Worm (Caenorhabditis elegans) whole organism, L1 larva: ENCODE measurements around the gene F09E10.7.

ENCODE experiments used
- C16A3.4 ChIP-seq: fragments of 150-350 bp; optimal IDR thresholded peaks from 2 replicates; lab custom pipeline; 2014; ENCODE audit warnings: missing biosample characterization, missing genetic modification characterization
- F16B12.6 ChIP-seq: fragments of 150-350 bp; optimal IDR thresholded peaks from 2 replicates; lab custom pipeline; 2014; ENCODE audit warnings: missing biosample characterization, missing genetic modification characterization
- aha-1 ChIP-seq: fragments of 150-350 bp; optimal IDR thresholded peaks from 2 replicates; lab custom pipeline; 2014; ENCODE audit warnings: missing biosample characterization, missing genetic modification characterization
- blmp-1 ChIP-seq: fragments of 150-350 bp; optimal IDR thresholded peaks from 2 replicates; lab custom pipeline; 2014; ENCODE audit warnings: missing biosample characterization, missing genetic modification characterization
- ceh-8 ChIP-seq: fragments of 200-800 bp; sonication (Bioruptor generic); optimal IDR thresholded peaks from 2 replicates; lab custom pipeline; 2018; ENCODE audit warnings: mild to moderate bottlenecking, missing genetic modification characterization, moderate library complexity, missing compliant biosample characterization
- ceh-88 ChIP-seq: fragments of 200-800 bp; sonication (Bioruptor generic); IDR thresholded peaks from 2 replicates; pipeline ENCODE4 v1.3.6; 2022; ENCODE audit warnings: missing genetic modification characterization, missing compliant biosample characterization
- ces-1 ChIP-seq: fragments of 150-350 bp; optimal IDR thresholded peaks from 2 replicates; lab custom pipeline; 2014; ENCODE audit warnings: missing biosample characterization, missing genetic modification reagents, missing genetic modification characterization
- efl-3 ChIP-seq: fragments of 200-800 bp; sonication (Bioruptor generic); optimal IDR thresholded peaks from 2 replicates; lab custom pipeline; 2018; ENCODE audit warnings: mild to moderate bottlenecking, missing genetic modification characterization, missing compliant biosample characterization
- egl-13 ChIP-seq: sonication (generic microtip); optimal IDR thresholded peaks from 2 replicates; lab custom pipeline; 2016; ENCODE audit warnings: missing genotype, missing genetic modification reagents, missing genetic modification characterization, missing compliant biosample characterization
- egl-27 ChIP-seq, 2 experiments: fragments of 150-350 bp in 1 of 2; sonication (generic microtip); optimal IDR thresholded peaks; 3 replicates each; lab custom pipeline; 2017 to 2018; ENCODE audit warnings: missing biosample characterization in 2 of 2, missing genetic modification characterization in 2 of 2, missing genetic modification reagents in 2 of 2
- elt-2 ChIP-seq: sonication (generic microtip); optimal IDR thresholded peaks from 2 replicates; lab custom pipeline; 2016; ENCODE audit warnings: missing genetic modification characterization, mild to moderate bottlenecking, inconsistent platforms, missing compliant biosample characterization, missing genetic modification reagents
- ets-5 ChIP-seq: fragments of 200-800 bp; sonication (Bioruptor generic); IDR thresholded peaks from 2 replicates; pipeline ENCODE4 v1.3.6; 2022; ENCODE audit warnings: missing genetic modification characterization, missing compliant biosample characterization
- fkh-10 ChIP-seq: sonication (generic microtip); optimal IDR thresholded peaks from 2 replicates; lab custom pipeline; 2017; ENCODE audit warnings: missing biosample characterization, missing genetic modification reagents, missing genetic modification characterization
- fkh-8 ChIP-seq: sonication (generic microtip); optimal IDR thresholded peaks from 2 replicates; lab custom pipeline; 2016; ENCODE audit warnings: mild to moderate bottlenecking, missing genetic modification characterization, missing compliant biosample characterization
- fos-1 ChIP-seq: fragments of 150-350 bp; optimal IDR thresholded peaks from 2 replicates; lab custom pipeline; 2014; ENCODE audit warnings: missing biosample characterization, missing genetic modification characterization
- isw-1 ChIP-seq: fragments of 200-800 bp; sonication (Bioruptor generic); IDR thresholded peaks from 2 replicates; pipeline ENCODE4 v1.3.6; 2022; ENCODE audit warnings: missing genetic modification characterization, missing compliant biosample characterization
- jun-1 ChIP-seq: fragments of 150-350 bp; optimal IDR thresholded peaks from 2 replicates; lab custom pipeline; 2014; ENCODE audit warnings: missing biosample characterization, missing genetic modification reagents, missing genetic modification characterization
- lin-13 ChIP-seq: fragments of 150-350 bp; optimal IDR thresholded peaks from 2 replicates; lab custom pipeline; 2014; ENCODE audit warnings: missing biosample characterization, missing genetic modification reagents, missing genetic modification characterization
- lin-15B ChIP-seq: fragments of 150-350 bp; sonication (generic microtip); optimal IDR thresholded peaks from 3 replicates; lab custom pipeline; 2014; ENCODE audit warnings: missing biosample characterization, missing genetic modification characterization
- lir-3 ChIP-seq: sonication (generic microtip); optimal IDR thresholded peaks from 2 replicates; lab custom pipeline; 2016; ENCODE audit warnings: mild to moderate bottlenecking, missing genetic modification characterization, moderate library complexity, missing compliant biosample characterization; ENCODE audit not compliant: poor library complexity
- mdl-1 ChIP-seq, 2 experiments: fragments of 150-350 bp; optimal IDR thresholded peaks; 2 replicates each; lab custom pipeline; 2014 to 2017; ENCODE audit warnings: missing biosample characterization in 2 of 2, missing genetic modification characterization in 2 of 2, inconsistent platforms in 1 of 2
- mef-2 ChIP-seq: fragments of 150-350 bp; optimal IDR thresholded peaks from 2 replicates; lab custom pipeline; 2014; ENCODE audit warnings: missing biosample characterization, missing genetic modification characterization
- mep-1 ChIP-seq: fragments of 150-350 bp; optimal IDR thresholded peaks from 2 replicates; lab custom pipeline; 2014; ENCODE audit warnings: missing biosample characterization, missing genetic modification characterization
- nhr-11 ChIP-seq: fragments of 150-350 bp; optimal IDR thresholded peaks from 2 replicates; lab custom pipeline; 2014; ENCODE audit warnings: missing biosample characterization, missing genetic modification characterization
- nhr-237 ChIP-seq: fragments of 150-350 bp; optimal IDR thresholded peaks from 2 replicates; lab custom pipeline; 2014; ENCODE audit warnings: missing biosample characterization, missing genetic modification characterization
- nhr-28 ChIP-seq: fragments of 150-350 bp; optimal IDR thresholded peaks from 2 replicates; lab custom pipeline; 2014; ENCODE audit warnings: missing biosample characterization, missing genetic modification characterization
- nhr-47 ChIP-seq: sonication (generic microtip); optimal IDR thresholded peaks from 2 replicates; lab custom pipeline; 2016; ENCODE audit warnings: mild to moderate bottlenecking, missing genetic modification characterization, moderate library complexity, missing compliant biosample characterization
- nhr-76 ChIP-seq: sonication (generic microtip); optimal IDR thresholded peaks from 2 replicates; lab custom pipeline; 2017; ENCODE audit warnings: missing biosample characterization, missing genetic modification characterization
- nhr-85 ChIP-seq: sonication (generic microtip); peaks from one replicate; lab custom pipeline; 2016; ENCODE audit warnings: missing genetic modification characterization, inconsistent platforms, missing compliant biosample characterization
- pax-3 ChIP-seq: fragments of 200-800 bp; sonication (Bioruptor generic); optimal IDR thresholded peaks from 2 replicates; lab custom pipeline; 2018; ENCODE audit warnings: mild to moderate bottlenecking, missing genetic modification characterization, moderate library complexity, missing compliant biosample characterization
- rnt-1 ChIP-seq: sonication (generic microtip); optimal IDR thresholded peaks from 2 replicates; lab custom pipeline; 2016; ENCODE audit warnings: mild to moderate bottlenecking, missing genetic modification characterization, moderate library complexity, missing compliant biosample characterization
- skn-1 ChIP-seq: fragments of 150-350 bp; optimal IDR thresholded peaks from 2 replicates; lab custom pipeline; 2014; ENCODE audit warnings: missing biosample characterization, missing genetic modification characterization
- snpc-4 ChIP-seq: fragments of 150-350 bp; optimal IDR thresholded peaks from 2 replicates; lab custom pipeline; 2014; ENCODE audit warnings: missing biosample characterization, missing genetic modification characterization
- snu-23 ChIP-seq: sonication (generic microtip); optimal IDR thresholded peaks from 2 replicates; lab custom pipeline; 2016; ENCODE audit warnings: missing genetic modification characterization, missing compliant biosample characterization
- sox-4 ChIP-seq: sonication (generic microtip); optimal IDR thresholded peaks from 2 replicates; lab custom pipeline; 2016; ENCODE audit warnings: missing genetic modification characterization, missing compliant biosample characterization
- sup-37 ChIP-seq: fragments of 200-800 bp; sonication (Bioruptor generic); optimal IDR thresholded peaks from 2 replicates; lab custom pipeline; 2018; ENCODE audit warnings: mild to moderate bottlenecking, missing genetic modification characterization, missing compliant biosample characterization
- unc-130 ChIP-seq: fragments of 150-350 bp; optimal IDR thresholded peaks from 2 replicates; lab custom pipeline; 2017; ENCODE audit warnings: missing biosample characterization, missing genetic modification characterization, inconsistent platforms
- unc-30 ChIP-seq: sonication (generic microtip); optimal IDR thresholded peaks from 2 replicates; lab custom pipeline; 2017; ENCODE audit warnings: missing biosample characterization, missing genetic modification characterization
- unc-62 ChIP-seq: fragments of 150-350 bp; optimal IDR thresholded peaks from 2 replicates; lab custom pipeline; 2014; ENCODE audit warnings: missing biosample characterization, missing genetic modification reagents, missing genetic modification characterization
- unc-86 ChIP-seq: sonication (generic microtip); optimal IDR thresholded peaks from 2 replicates; lab custom pipeline; 2016; ENCODE audit warnings: missing genetic modification characterization, missing compliant biosample characterization
- unc-98 ChIP-seq: fragments of 200-800 bp; sonication (Bioruptor generic); IDR thresholded peaks from 2 replicates; pipeline ENCODE4 v1.3.6; 2022; ENCODE audit warnings: missing genetic modification characterization, missing compliant biosample characterization
- xbp-1 ChIP-seq: sonication (generic microtip); optimal IDR thresholded peaks from 2 replicates; lab custom pipeline; 2016; ENCODE audit warnings: missing genetic modification characterization, missing compliant biosample characterization
- zag-1 ChIP-seq: fragments of 150-350 bp; optimal IDR thresholded peaks from 2 replicates; lab custom pipeline; 2014; ENCODE audit warnings: missing biosample characterization, missing genetic modification characterization
- ztf-11 ChIP-seq, 2 experiments: sonication (generic microtip); optimal IDR thresholded peaks; 2 replicates each; lab custom pipeline; 2016 to 2017; ENCODE audit warnings: missing genetic modification characterization in 2 of 2, missing biosample characterization in 1 of 2, missing compliant biosample characterization in 1 of 2
- ztf-4 ChIP-seq: fragments of 150-350 bp; optimal IDR thresholded peaks from 2 replicates; lab custom pipeline; 2014; ENCODE audit warnings: missing biosample characterization, missing genetic modification characterization

F09E10.7 gene

ce11 chrX:1503698-1504501 lies 2.2 kb upstream of the F09E10.7 start (continued):
- TF ChIP-seq F16B12.6: no peak
- TF ChIP-seq isw-1 (GFP tag; lab: Robert Waterston, UW): peak; percentile 25; the same call in 1 of the 2 replicates
- TF ChIP-seq snu-23: peak; percentile 72
- peak; percentile 38 for TF ChIP-seq elt-2 (tag; lab: Kevin White, UChicago)
- TF ChIP-seq pax-3 (tag; lab: Kevin White, UChicago): peak; percentile 84
- no peak for TF ChIP-seq ets-5
- no peak for TF ChIP-seq ces-1 (GFP tag; lab: Kevin White, UChicago)
- no peak for TF ChIP-seq zag-1 (tag; lab: Kevin White, UChicago)
- no peak for TF ChIP-seq lin-15B (tag; lab: Kevin White, UChicago)

DNA sequence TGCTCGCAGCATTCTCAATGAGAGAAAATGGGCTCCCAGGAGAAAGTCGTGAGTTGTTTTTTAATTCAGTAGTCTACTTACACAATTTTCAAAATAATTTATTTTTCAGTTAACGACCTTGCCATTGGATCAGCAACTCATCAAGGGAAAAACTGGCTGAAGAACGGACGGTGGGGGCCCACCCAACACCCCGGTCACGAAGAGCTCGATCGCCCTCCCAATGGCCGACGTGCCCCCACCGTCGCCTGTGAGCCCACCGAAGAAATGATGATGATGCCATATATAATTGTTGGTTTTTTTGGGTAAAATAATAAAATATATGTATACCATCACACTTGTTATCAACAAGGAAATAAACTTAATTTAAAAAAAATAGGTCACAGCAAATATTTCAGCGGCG lies 1.3 kb upstream of the F09E10.7 start:
- TF ChIP-seq lin-13 (GFP tag; lab: Kevin White, UChicago): no peak
- TF ChIP-seq nhr-237 (tag; lab: Kevin White, UChicago): no peak
- no peak for TF ChIP-seq isw-1 (GFP tag; lab: Robert Waterston, UW)
- TF ChIP-seq lir-3: no peak
- TF ChIP-seq nhr-85 (tag; lab: Kevin White, UChicago): peak; percentile 57
- TF ChIP-seq mef-2: no peak
- no peak for TF ChIP-seq blmp-1

- TF ChIP-seq sup-37 (GFP tag; lab: Kevin White, UChicago) (no peak), unc-86 (tag; lab: Kevin White, UChicago) (no peak), unc-30 (no peak), nhr-47 (no peak), ceh-88 (GFP tag; lab: Robert Waterston, UW) (no peak), aha-1 (tag; lab: Kevin White, UChicago) (no peak), snpc-4 (tag; lab: Kevin White, UChicago) (no peak), ceh-8 (GFP tag; lab: Kevin White, UChicago) (no peak), ces-1 (GFP tag; lab: Kevin White, UChicago) (no peak), efl-3 (no peak), fkh-8 (tag; lab: Kevin White, UChicago) (no peak), mep-1 (tag; lab: Kevin White, UChicago) (no peak), ztf-4 (tag; lab: Kevin White, UChicago) (no peak)
These were observed 838 bp upstream of the F09E10.7 start, which contains the start of gene F09E10.1 for ce11 chrX:1502490-1502889. Gene F09E10.1 (plus strand): TSS chrX:1502790.

DNA sequence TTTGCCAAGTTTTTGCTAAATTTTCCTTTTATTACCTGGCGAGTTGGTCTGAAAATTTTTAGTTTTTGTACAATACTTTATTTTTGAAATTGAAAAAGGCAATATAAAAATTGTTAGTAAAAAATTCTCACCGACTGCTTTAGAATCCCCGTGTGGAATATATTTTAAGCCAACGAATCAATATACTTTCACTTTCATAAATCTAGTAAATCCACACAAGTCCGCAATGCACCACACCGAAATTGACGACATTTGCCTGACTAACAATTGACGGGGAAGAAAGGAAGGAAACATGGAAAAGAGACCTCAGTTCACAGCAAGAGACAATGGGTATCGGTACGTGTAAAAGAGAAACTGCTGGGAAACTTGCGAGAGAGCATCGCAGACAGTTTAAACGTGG lies 2.2 kb downstream of the F09E10.7 start:
- TF ChIP-seq jun-1 (no peak), egl-13 (no peak), unc-30 (no peak), fkh-8 (tag; lab: Kevin White, UChicago) (no peak), fkh-10 (GFP tag; lab: Kevin White, UChicago) (no peak), fos-1 (tag; lab: Kevin White, UChicago) (no peak), isw-1 (GFP tag; lab: Robert Waterston, UW) (no peak), rnt-1 (tag; lab: Kevin White, UChicago) (peak; percentile 30), nhr-76 (tag; lab: Kevin White, UChicago) (no peak), nhr-28 (tag; lab: Kevin White, UChicago) (no peak), unc-62 (GFP tag; lab: Kevin White, UChicago) (no peak), mef-2 (no peak), F16B12.6 (peak; percentile 53), egl-27 (tag; optimal IDR thresholded peaks at IDR 0.05; lab: Kevin White, UChicago) (no peak), snu-23 (peak; percentile 8), C16A3.4 (no peak), nhr-11 (tag; lab: Kevin White, UChicago) (no peak), mdl-1 (tag; optimal IDR thresholded peaks at IDR 0.05; lab: Kevin White, UChicago) (no peak), blmp-1 (peak; percentile 94), efl-3 (no peak), unc-130 (tag; lab: Kevin White, UChicago) (no peak), elt-2 (tag; lab: Kevin White, UChicago) (no peak), xbp-1 (tag; lab: Kevin White, UChicago) (no peak), unc-86 (tag; lab: Kevin White, UChicago) (no peak), sox-4 (tag; lab: Kevin White, UChicago) (no peak), unc-98 (GFP tag; lab: Robert Waterston, UW) (no peak), ztf-11 (tag; optimal IDR thresholded peaks at IDR 0.05; lab: Kevin White, UChicago) (no peak), skn-1 (tag; lab: Kevin White, UChicago) (no peak)
